Worm (Caenorhabditis elegans): ENCODE data around the gene F28B4.1.
A peak's percentile ranks its signal among the peaks of the same experiment; 100 is the strongest.

- TF ChIP-seq ZK337.2 (GFP tag; IDR thresholded peaks at IDR 0.05) (no peak), ztf-11 (tag; optimal IDR thresholded peaks at IDR 0.05) (no peak), ces-1 (GFP tag; optimal IDR thresholded peaks at IDR 0.05) (no peak), nhr-25 (tag; optimal IDR thresholded peaks at IDR 0.05; ENCODE audit: borderline replicate concordance, insufficient read depth) (no peak), R02D3.7 (tag; optimal IDR thresholded peaks at IDR 0.05) (no peak), lin-13 (GFP tag; optimal IDR thresholded peaks at IDR 0.05) (no peak), mxl-3 (GFP tag; optimal IDR thresholded peaks at IDR 0.05) (peak; percentile 53), nhr-102 (tag; optimal IDR thresholded peaks at IDR 0.05) (no peak), fkh-10 (GFP tag; optimal IDR thresholded peaks at IDR 0.05) (no peak)
Measured at ce11 chrX:3218040-3218795, 13.3 kb downstream of the F28B4.1 start.
